Fruit fly (Drosophila melanogaster) whole organism, embryonic: ENCODE data around the gene CG43072.

Experiments
- Antp ChIP-seq: fragments of 200-800 bp; sonication (Bioruptor generic); optimal IDR thresholded peaks from 3 replicates; lab custom pipeline; 2016; ENCODE audit warnings: missing biosample characterization, missing genetic modification characterization
- Asciz ChIP-seq: fragments of 200-800 bp; sonication (Bioruptor generic); optimal IDR thresholded peaks from 2 replicates; lab custom pipeline; 2017; ENCODE audit warnings: missing biosample characterization, mild to moderate bottlenecking, missing genetic modification characterization, missing genetic modification reagents
- Atf3 ChIP-seq: fragments of 200-800 bp; sonication (Bioruptor generic); optimal IDR thresholded peaks from 3 replicates; lab custom pipeline; 2016; ENCODE audit warnings: missing biosample characterization, missing genetic modification characterization
- Awh ChIP-seq: fragments of 200-800 bp; sonication (Bioruptor generic); IDR thresholded peaks from 2 replicates; pipeline ENCODE4, ENCODE4 v1.3.6; 2022; ENCODE audit warnings: missing biosample characterization, missing genetic modification characterization
- CG10543 ChIP-seq: fragments of 200-800 bp; sonication (Bioruptor generic); optimal IDR thresholded peaks from 3 replicates; lab custom pipeline; 2017; ENCODE audit warnings: missing biosample characterization, mild to moderate bottlenecking, missing genetic modification characterization, moderate library complexity
- CG12155 ChIP-seq: fragments of 200-800 bp; sonication (Bioruptor generic); optimal IDR thresholded peaks from 3 replicates; lab custom pipeline; 2016; ENCODE audit warnings: missing biosample characterization, missing genetic modification characterization
- CG13287 ChIP-seq: fragments of 200-800 bp; sonication (Bioruptor generic); IDR thresholded peaks from 2 replicates; pipeline ENCODE4 v1.3.6; 2022; ENCODE audit warnings: missing biosample characterization, missing genetic modification characterization; ENCODE audit not compliant: partially characterized antibody
- CG14441 ChIP-seq: fragments of 200-800 bp; sonication (Bioruptor generic); IDR thresholded peaks from 2 replicates; pipeline ENCODE4 v1.3.6; 2022; ENCODE audit warnings: missing biosample characterization, missing genetic modification characterization
- CG15269 ChIP-seq: fragments of 200-800 bp; sonication (Bioruptor generic); optimal IDR thresholded peaks from 2 replicates; lab custom pipeline; 2018; ENCODE audit warnings: missing biosample characterization, mild to moderate bottlenecking, missing genetic modification characterization, moderate library complexity
- CG17361 ChIP-seq: fragments of 200-800 bp; sonication (Bioruptor generic); IDR thresholded peaks from 3 replicates; pipeline ENCODE4 v1.3.6; 2022; ENCODE audit warnings: missing biosample characterization, missing genetic modification characterization
- CG17568 ChIP-seq: fragments of 200-800 bp; sonication (Bioruptor generic); optimal IDR thresholded peaks from 2 replicates; lab custom pipeline; 2018; ENCODE audit warnings: missing biosample characterization, mild to moderate bottlenecking, missing genetic modification characterization, moderate library complexity
- CG1792 ChIP-seq: fragments of 200-800 bp; sonication (Bioruptor generic); optimal IDR thresholded peaks from 2 replicates; lab custom pipeline; 2016; ENCODE audit warnings: missing biosample characterization, missing genetic modification characterization
- CG30403 ChIP-seq: fragments of 200-800 bp; sonication (Bioruptor generic); optimal IDR thresholded peaks from 3 replicates; lab custom pipeline; 2016; ENCODE audit warnings: missing biosample characterization, missing genetic modification characterization
- CG31441 ChIP-seq: fragments of 200-800 bp; sonication (Bioruptor generic); IDR thresholded peaks from 2 replicates; pipeline ENCODE4 v1.3.6; 2022; ENCODE audit warnings: missing biosample characterization, missing genetic modification characterization
- CG3281 ChIP-seq: fragments of 200-800 bp; sonication (Bioruptor generic); optimal IDR thresholded peaks from 3 replicates; lab custom pipeline; 2017; ENCODE audit warnings: missing biosample characterization, mild to moderate bottlenecking, missing genetic modification characterization
- CG3838 ChIP-seq: fragments of 200-800 bp; sonication (Bioruptor generic); optimal IDR thresholded peaks from 3 replicates; lab custom pipeline; 2016; ENCODE audit warnings: missing biosample characterization, missing genetic modification characterization
- CG3995 ChIP-seq: fragments of 200-800 bp; sonication (Bioruptor generic); optimal IDR thresholded peaks from 3 replicates; lab custom pipeline; 2016; ENCODE audit warnings: missing biosample characterization, missing genetic modification characterization
- CG4730 ChIP-seq: fragments of 200-800 bp; sonication (Bioruptor generic); IDR thresholded peaks from 2 replicates; pipeline ENCODE4 v1.3.6; 2022; ENCODE audit warnings: missing biosample characterization, missing genetic modification characterization
- CG6272 ChIP-seq: fragments of 200-800 bp; sonication (Bioruptor generic); IDR thresholded peaks from 2 replicates; pipeline ENCODE4 v1.3.6; 2022; ENCODE audit warnings: missing biosample characterization, missing genetic modification characterization
- CG8944 ChIP-seq: fragments of 200-800 bp; sonication (Bioruptor generic); optimal IDR thresholded peaks from 3 replicates; lab custom pipeline; 2016; ENCODE audit warnings: missing biosample characterization, missing genetic modification characterization
- Camta ChIP-seq: fragments of 200-800 bp; sonication (Bioruptor generic); optimal IDR thresholded peaks from 2 replicates; lab custom pipeline; 2016; ENCODE audit warnings: missing biosample characterization, missing genetic modification characterization
- D19A ChIP-seq: fragments of 200-800 bp; optimal IDR thresholded peaks from 3 replicates; lab custom pipeline; 2019; ENCODE audit warnings: missing biosample characterization, mild to moderate bottlenecking, missing genetic modification characterization, moderate library complexity
- Drgx ChIP-seq: fragments of 200-800 bp; sonication (Bioruptor generic); IDR thresholded peaks from 2 replicates; pipeline ENCODE4 v1.3.6; 2022; ENCODE audit warnings: missing biosample characterization, missing genetic modification characterization
- HLH54F ChIP-seq: fragments of 200-800 bp; sonication (Bioruptor generic); optimal IDR thresholded peaks from 3 replicates; lab custom pipeline; 2016; ENCODE audit warnings: missing biosample characterization, missing genetic modification characterization
- Med ChIP-seq: fragments of 200-800 bp; sonication (Bioruptor generic); peaks from one replicate; lab custom pipeline; 2016; ENCODE audit warnings: missing biosample characterization, missing genetic modification characterization, mild to moderate bottlenecking, inconsistent platforms, moderate library complexity
- NC2β ChIP-seq: fragments of 200-800 bp; sonication (Bioruptor generic); optimal IDR thresholded peaks from 2 replicates; lab custom pipeline; 2016; ENCODE audit warnings: missing biosample characterization, missing genetic modification characterization
- NFAT ChIP-seq: fragments of 200-800 bp; sonication (Bioruptor generic); IDR thresholded peaks from 2 replicates; pipeline ENCODE4 v1.3.6; 2022; ENCODE audit warnings: missing biosample characterization, missing genetic modification characterization
- NK7.1 ChIP-seq: fragments of 200-800 bp; sonication (Bioruptor generic); optimal IDR thresholded peaks from 3 replicates; lab custom pipeline; 2016; ENCODE audit warnings: missing biosample characterization, missing genetic modification characterization
- Oaz ChIP-seq: fragments of 200-800 bp; sonication (Bioruptor generic); IDR thresholded peaks from 2 replicates; pipeline ENCODE4 v1.3.6; 2022; ENCODE audit warnings: missing biosample characterization, missing genetic modification characterization
- Pdp1 ChIP-seq, 2 experiments: fragments of 200-800 bp; sonication (Bioruptor generic); optimal IDR thresholded peaks; 3 replicates each; lab custom pipeline; 2016; ENCODE audit warnings: missing biosample characterization in 2 of 2, missing genetic modification characterization in 2 of 2, mild to moderate bottlenecking in 1 of 2, moderate library complexity in 1 of 2
- Trl ChIP-seq, 3 experiments: fragments of >200 bp in 2 of 3; fragments of 200-800 bp in 1 of 3; sonication (Bioruptor generic) in 1 of 3; optimal IDR thresholded peaks; 2 replicates in 1 of 3; 3 replicates in 2 of 3; lab custom pipeline; 2016 to 2017; ENCODE audit warnings: missing biosample characterization in 1 of 3, missing genetic modification characterization in 1 of 3
- ash1 ChIP-seq: fragments of 200-800 bp; sonication (Bioruptor generic); optimal IDR thresholded peaks from 2 replicates; lab custom pipeline; 2018; ENCODE audit warnings: missing biosample characterization, mild to moderate bottlenecking, missing genetic modification characterization
- ato ChIP-seq: fragments of 200-800 bp; sonication (Bioruptor generic); IDR thresholded peaks from 2 replicates; pipeline ENCODE4 v1.3.6; 2022; ENCODE audit warnings: missing biosample characterization, missing genetic modification characterization; ENCODE audit not compliant: partially characterized antibody
- bbx ChIP-seq: fragments of 200-800 bp; sonication (Bioruptor generic); IDR thresholded peaks from 2 replicates; pipeline ENCODE4 v1.3.6; 2022; ENCODE audit warnings: missing biosample characterization, missing genetic modification characterization; ENCODE audit not compliant: partially characterized antibody
- croc ChIP-seq: fragments of 200-800 bp; sonication (Bioruptor generic); conservative IDR thresholded peaks from 3 replicates; pipeline ENCODE4 v1.3.6; 2022; ENCODE audit warnings: missing biosample characterization, missing genetic modification characterization
- crp ChIP-seq, 2 experiments: fragments of 200-800 bp; sonication (Bioruptor generic); optimal IDR thresholded peaks; 2 replicates in 1 of 2; 3 replicates in 1 of 2; lab custom pipeline; 2017; ENCODE audit warnings: missing biosample characterization in 2 of 2, missing genetic modification characterization in 2 of 2, mild to moderate bottlenecking in 1 of 2, moderate library complexity in 1 of 2
- dati ChIP-seq: fragments of 200-800 bp; sonication (Bioruptor generic); IDR thresholded peaks from 2 replicates; pipeline ENCODE4 v1.3.6; 2022; ENCODE audit warnings: missing biosample characterization, missing genetic modification characterization
- gcm2 ChIP-seq: fragments of 200-800 bp; sonication (Bioruptor generic); optimal IDR thresholded peaks from 2 replicates; lab custom pipeline; 2016; ENCODE audit warnings: missing biosample characterization, missing genetic modification characterization
- hbn ChIP-seq: fragments of 200-800 bp; sonication (Bioruptor generic); IDR thresholded peaks from 2 replicates; pipeline ENCODE4 v1.3.6; 2022; ENCODE audit warnings: missing biosample characterization, missing genetic modification characterization; ENCODE audit not compliant: partially characterized antibody
- kni ChIP-seq: fragments of 200-800 bp; sonication (Bioruptor generic); optimal IDR thresholded peaks from 3 replicates; lab custom pipeline; 2017; ENCODE audit warnings: mild to moderate bottlenecking, missing biosample characterization, missing genetic modification reagents, missing genetic modification characterization
- knrl ChIP-seq: fragments of 200-800 bp; sonication (Bioruptor generic); IDR thresholded peaks from 3 replicates; pipeline ENCODE4 v1.3.6; 2022; ENCODE audit warnings: missing biosample characterization, missing genetic modification characterization; ENCODE audit not compliant: partially characterized antibody
- lab ChIP-seq: fragments of 200-800 bp; sonication (Bioruptor generic); optimal IDR thresholded peaks from 3 replicates; lab custom pipeline; 2017; ENCODE audit warnings: missing biosample characterization, missing genetic modification characterization, mild to moderate bottlenecking, moderate library complexity, missing genetic modification reagents
- pan ChIP-seq, 4 experiments: fragments of >200 bp in 3 of 4; fragments of 200-800 bp in 1 of 4; sonication (Bioruptor generic) in 1 of 4; optimal IDR thresholded peaks in 3 of 4; IDR thresholded peaks in 1 of 4; 2 replicates each; pipeline versions ENCODE4 v1.3.6 to Lab custom; 2017 to 2022; ENCODE audit warnings: missing biosample characterization in 2 of 4, missing genetic modification characterization in 2 of 4, mixed read lengths in 1 of 4
- psq ChIP-seq: fragments of 200-800 bp; sonication (Bioruptor generic); optimal IDR thresholded peaks from 2 replicates; lab custom pipeline; 2017; ENCODE audit warnings: missing biosample characterization, missing genetic modification characterization
- ro ChIP-seq: fragments of 200-800 bp; sonication (Bioruptor generic); IDR thresholded peaks from 2 replicates; pipeline ENCODE4 v1.3.6; 2022; ENCODE audit warnings: missing biosample characterization, missing genetic modification characterization
- salm ChIP-seq: fragments of 200-800 bp; sonication (Bioruptor generic); optimal IDR thresholded peaks from 2 replicates; lab custom pipeline; 2018; ENCODE audit warnings: missing biosample characterization, mild to moderate bottlenecking, missing genetic modification characterization
- slou ChIP-seq: fragments of 200-800 bp; sonication (Bioruptor generic); optimal IDR thresholded peaks from 3 replicates; lab custom pipeline; 2016; ENCODE audit warnings: missing biosample characterization, missing genetic modification characterization
- sna ChIP-seq: fragments of 200-800 bp; sonication (Bioruptor generic); IDR thresholded peaks from 2 replicates; pipeline ENCODE4 v1.3.6; 2022; ENCODE audit warnings: missing biosample characterization, missing genetic modification characterization; ENCODE audit not compliant: partially characterized antibody
- ttk ChIP-seq: fragments of 200-800 bp; sonication (Bioruptor generic); IDR thresholded peaks from 2 replicates; pipeline ENCODE4 v2.1.2; 2022; ENCODE audit warnings: missing biosample characterization, missing genetic modification characterization

The CG43072 gene

dm6 chr3L:21058651-21059050 is 7.0 kb upstream of the CG43072 start (continued):
- no peak for TF ChIP-seq CG8944 (GFP tag; lab: Kevin White, UChicago)
- TF ChIP-seq ash1 (GFP tag; lab: Kevin White, UChicago): no peak
- TF ChIP-seq CG14441 (GFP tag; lab: Robert Waterston, UW): peak; percentile 43
- no peak for TF ChIP-seq hbn (GFP tag; lab: Robert Waterston, UW)
- TF ChIP-seq Oaz: no peak
- peak; percentile 52; the same call in 1 of the 2 replicates for TF ChIP-seq CG13287 (GFP tag; lab: Robert Waterston, UW)
- TF ChIP-seq Awh (GFP tag; lab: Robert Waterston, UW): peak; percentile 53; the same call in 1 of the 2 replicates
- no peak for TF ChIP-seq CG3281 (GFP tag; lab: Kevin White, UChicago)
- TF ChIP-seq sna (GFP tag; lab: Robert Waterston, UW): 0 out of 2 replicates have a peak, but pooled peaks have one; percentile 24
- no peak for TF ChIP-seq ro (GFP tag; lab: Robert Waterston, UW)
- no peak for TF ChIP-seq Camta (GFP tag; lab: Kevin White, UChicago)
- peak; percentile 58 for TF ChIP-seq CG10543 (GFP tag; lab: Kevin White, UChicago)
- TF ChIP-seq lab (GFP tag; lab: Kevin White, UChicago): peak; percentile 34
- no peak for TF ChIP-seq CG3838 (GFP tag; lab: Kevin White, UChicago)
- TF ChIP-seq Med (GFP tag; lab: Kevin White, UChicago): peak; percentile 90
- no peak for TF ChIP-seq CG17568 (GFP tag; lab: Kevin White, UChicago)
- no peak for TF ChIP-seq salm (tag; lab: Kevin White, UChicago)
- TF ChIP-seq CG30403 (GFP tag; lab: Kevin White, UChicago): no peak
- TF ChIP-seq Atf3: no peak
- no peak for TF ChIP-seq NC2β (GFP tag; lab: Kevin White, UChicago)
- TF ChIP-seq slou: no peak
- no peak for TF ChIP-seq NK7.1
- no peak for TF ChIP-seq CG15269
- TF ChIP-seq croc: no peak
- TF ChIP-seq kni (GFP tag; lab: Kevin White, UChicago): peak; percentile 10
- no peak for TF ChIP-seq CG4730 (GFP tag; lab: Robert Waterston, UW)
- TF ChIP-seq pan (optimal IDR thresholded peaks at IDR 0.05; lab: Kevin White, UChicago): no peak
- TF ChIP-seq pan (GFP tag; optimal IDR thresholded peaks at IDR 0.05 in 1 of 2, IDR thresholded peaks at IDR 0.05 in 1 of 2): peak in 1 of 2 experiments; percentile 37
- peak in 1 of 2 experiments; percentile 40 for TF ChIP-seq Pdp1 (GFP tag; optimal IDR thresholded peaks at IDR 0.05; lab: Kevin White, UChicago)
- TF ChIP-seq gcm2 (GFP tag; lab: Kevin White, UChicago): no peak
- TF ChIP-seq CG3995 (GFP tag; lab: Kevin White, UChicago): no peak
- peak; percentile 2 for TF ChIP-seq psq (GFP tag; lab: Kevin White, UChicago)
- TF ChIP-seq knrl (GFP tag; lab: Robert Waterston, UW): 0 out of 3 replicates have a peak, but pooled peaks have one; percentile 7
- TF ChIP-seq ttk (GFP tag; lab: Robert Waterston, UW): peak; percentile 8; the same call in 1 of the 2 replicates
- TF ChIP-seq Trl (optimal IDR thresholded peaks at IDR 0.05; lab: Kevin White, UChicago): peak; percentile 74 to 75
- peak; percentile 30 for TF ChIP-seq Trl (GFP tag; optimal IDR thresholded peaks at IDR 0.05; lab: Kevin White, UChicago)
- no peak for TF ChIP-seq Asciz
- TF ChIP-seq crp (GFP tag; optimal IDR thresholded peaks at IDR 0.05; lab: Kevin White, UChicago): no peak
- no peak for TF ChIP-seq Antp (GFP tag; lab: Kevin White, UChicago)
- TF ChIP-seq D19A (tag; lab: Kevin White, UChicago): peak; percentile 13
- TF ChIP-seq ato (GFP tag; lab: Robert Waterston, UW): peak; percentile 30; the same call in 1 of the 2 replicates
- TF ChIP-seq CG12155 (GFP tag; lab: Kevin White, UChicago): no peak
- TF ChIP-seq bbx (GFP tag; lab: Robert Waterston, UW): peak; percentile 17; the same call in 1 of the 2 replicates
- TF ChIP-seq Drgx (GFP tag; lab: Robert Waterston, UW): 0 out of 2 replicates have a peak, but pooled peaks have one; percentile 38
- no peak for TF ChIP-seq HLH54F (GFP tag; lab: Kevin White, UChicago)
- no peak for TF ChIP-seq CG17361 (GFP tag; lab: Robert Waterston, UW)
- TF ChIP-seq dati: no peak
- peak; percentile 60; the same call in 1 of the 2 replicates for TF ChIP-seq NFAT (GFP tag; lab: Robert Waterston, UW)
- TF ChIP-seq CG31441: peak; percentile 18; the same call in 1 of the 2 replicates
- TF ChIP-seq CG6272 (GFP tag; lab: Robert Waterston, UW): no peak
- TF ChIP-seq CG1792 (GFP tag; lab: Kevin White, UChicago): no peak
